Fruit fly (Drosophila melanogaster) whole organism, embryonic: Measurements from ENCODE around the gene CG10252.

Source experiments
- Adf1 ChIP-seq: fragments of 200-800 bp; sonication (Bioruptor generic); IDR thresholded peaks from 2 replicates; pipeline ENCODE4 v1.3.6; 2022; ENCODE audit warnings: missing biosample characterization, missing genetic modification characterization
- Bgb ChIP-seq: fragments of 200-800 bp; sonication (Bioruptor generic); IDR thresholded peaks from 2 replicates; pipeline ENCODE4 v1.3.6; 2022; ENCODE audit warnings: missing biosample characterization, missing genetic modification characterization; ENCODE audit not compliant: partially characterized antibody
- CG10543 ChIP-seq: fragments of 200-800 bp; sonication (Bioruptor generic); optimal IDR thresholded peaks from 3 replicates; lab custom pipeline; 2017; ENCODE audit warnings: missing biosample characterization, mild to moderate bottlenecking, missing genetic modification characterization, moderate library complexity
- CG10654 ChIP-seq: fragments of 200-800 bp; sonication (Bioruptor generic); optimal IDR thresholded peaks from 2 replicates; lab custom pipeline; 2016; ENCODE audit warnings: missing biosample characterization, missing genetic modification characterization
- CG11696 ChIP-seq: fragments of 200-800 bp; sonication (Bioruptor generic); IDR thresholded peaks from 2 replicates; pipeline ENCODE4 v1.3.6; 2022; ENCODE audit warnings: missing biosample characterization, missing genetic modification characterization
- CG12659 ChIP-seq: fragments of 200-800 bp; sonication (Bioruptor generic); optimal IDR thresholded peaks from 3 replicates; lab custom pipeline; 2017; ENCODE audit warnings: mild to moderate bottlenecking, missing biosample characterization, missing genetic modification reagents, missing genetic modification characterization
- CG13123 ChIP-seq: fragments of 200-800 bp; sonication (Bioruptor generic); optimal IDR thresholded peaks from 2 replicates; lab custom pipeline; 2016; ENCODE audit warnings: missing biosample characterization, missing genetic modification characterization
- CG13424 ChIP-seq: fragments of 200-800 bp; sonication (Bioruptor generic); optimal IDR thresholded peaks from 2 replicates; lab custom pipeline; 2019; ENCODE audit warnings: missing biosample characterization, mild to moderate bottlenecking, missing genetic modification characterization, moderate library complexity
- CG14441 ChIP-seq: fragments of 200-800 bp; sonication (Bioruptor generic); IDR thresholded peaks from 2 replicates; pipeline ENCODE4 v1.3.6; 2022; ENCODE audit warnings: missing biosample characterization, missing genetic modification characterization
- CG14710 ChIP-seq: fragments of 200-800 bp; sonication (Bioruptor generic); optimal IDR thresholded peaks from 3 replicates; lab custom pipeline; 2019; ENCODE audit warnings: missing biosample characterization, mild to moderate bottlenecking, missing genetic modification characterization, moderate library complexity
- CG15514 ChIP-seq: fragments of 200-800 bp; sonication (Bioruptor generic); optimal IDR thresholded peaks from 3 replicates; lab custom pipeline; 2017; ENCODE audit warnings: missing biosample characterization, missing genetic modification characterization, mild to moderate bottlenecking, moderate library complexity, missing genetic modification reagents
- CG16863 ChIP-seq: fragments of 200-800 bp; sonication (Bioruptor generic); optimal IDR thresholded peaks from 3 replicates; lab custom pipeline; 2016; ENCODE audit warnings: missing biosample characterization, missing genetic modification characterization
- CG1832 ChIP-seq: fragments of 200-800 bp; sonication (Bioruptor generic); optimal IDR thresholded peaks from 2 replicates; lab custom pipeline; 2017; ENCODE audit warnings: missing biosample characterization, mild to moderate bottlenecking, missing genetic modification characterization, inconsistent platforms
- CG18599 ChIP-seq: fragments of 200-800 bp; sonication (Bioruptor generic); optimal IDR thresholded peaks from 3 replicates; lab custom pipeline; 2017; ENCODE audit warnings: missing biosample characterization, missing genetic modification characterization, mild to moderate bottlenecking, moderate library complexity, missing genetic modification reagents
- CG32772 ChIP-seq: fragments of 200-800 bp; sonication (Bioruptor generic); IDR thresholded peaks from 2 replicates; pipeline ENCODE4 v1.3.6; 2022; ENCODE audit warnings: missing biosample characterization, missing genetic modification characterization
- CG3281 ChIP-seq: fragments of 200-800 bp; sonication (Bioruptor generic); optimal IDR thresholded peaks from 3 replicates; lab custom pipeline; 2017; ENCODE audit warnings: missing biosample characterization, mild to moderate bottlenecking, missing genetic modification characterization
- CG33213 ChIP-seq: fragments of 200-800 bp; sonication (Bioruptor generic); optimal IDR thresholded peaks from 3 replicates; lab custom pipeline; 2016; ENCODE audit warnings: missing biosample characterization, missing genetic modification characterization
- CG3407 ChIP-seq: fragments of 200-800 bp; sonication (Bioruptor generic); optimal IDR thresholded peaks from 2 replicates; lab custom pipeline; 2018; ENCODE audit warnings: missing biosample characterization, mild to moderate bottlenecking, missing genetic modification characterization
- CG34376 ChIP-seq: fragments of 200-800 bp; sonication (Bioruptor generic); optimal IDR thresholded peaks from 2 replicates; lab custom pipeline; 2018; ENCODE audit warnings: missing biosample characterization, mild to moderate bottlenecking, missing genetic modification characterization
- CG4328 ChIP-seq: fragments of 200-800 bp; sonication (Bioruptor generic); optimal IDR thresholded peaks from 3 replicates; lab custom pipeline; 2017; ENCODE audit warnings: missing biosample characterization, missing genetic modification reagents, missing genetic modification characterization
- CG6765 ChIP-seq: fragments of 200-800 bp; sonication (Bioruptor generic); optimal IDR thresholded peaks from 3 replicates; lab custom pipeline; 2017; ENCODE audit warnings: missing biosample characterization, mild to moderate bottlenecking, missing genetic modification characterization
- CG8359 ChIP-seq: fragments of 200-800 bp; sonication (Bioruptor generic); optimal IDR thresholded peaks from 2 replicates; lab custom pipeline; 2017; ENCODE audit warnings: missing biosample characterization, mild to moderate bottlenecking, missing genetic modification characterization, borderline replicate concordance
- Dbx ChIP-seq: fragments of 200-800 bp; sonication (Bioruptor generic); IDR thresholded peaks from 3 replicates; pipeline ENCODE4 v1.3.6; 2022; ENCODE audit warnings: missing biosample characterization, missing genetic modification characterization
- HmgD ChIP-seq: fragments of 200-800 bp; sonication (Bioruptor generic); optimal IDR thresholded peaks from 3 replicates; lab custom pipeline; 2016; ENCODE audit warnings: missing biosample characterization, missing genetic modification characterization
- Hsf ChIP-seq: fragments of 200-800 bp; sonication (Bioruptor generic); optimal IDR thresholded peaks from 3 replicates; lab custom pipeline; 2016; ENCODE audit warnings: missing biosample characterization, missing genetic modification characterization
- Lhr ChIP-seq: fragments of 200-800 bp; sonication (Bioruptor generic); optimal IDR thresholded peaks from 3 replicates; lab custom pipeline; 2017; ENCODE audit warnings: mild to moderate bottlenecking, missing biosample characterization, missing genetic modification reagents, missing genetic modification characterization
- Myb ChIP-seq: fragments of 200-800 bp; sonication (Bioruptor generic); optimal IDR thresholded peaks from 2 replicates; lab custom pipeline; 2016; ENCODE audit warnings: missing biosample characterization, missing genetic modification characterization
- NFAT ChIP-seq: fragments of 200-800 bp; sonication (Bioruptor generic); IDR thresholded peaks from 2 replicates; pipeline ENCODE4 v1.3.6; 2022; ENCODE audit warnings: missing biosample characterization, missing genetic modification characterization
- Scr ChIP-seq: fragments of 200-800 bp; sonication (Bioruptor generic); IDR thresholded peaks from 2 replicates; pipeline ENCODE4 v1.3.6; 2022; ENCODE audit warnings: missing biosample characterization, missing genetic modification characterization; ENCODE audit not compliant: partially characterized antibody
- Sry-δ ChIP-seq: fragments of 200-800 bp; sonication (Bioruptor generic); optimal IDR thresholded peaks from 2 replicates; lab custom pipeline; 2016; ENCODE audit warnings: missing biosample characterization, missing genetic modification characterization
- Tbp ChIP-seq: fragments of >200 bp; optimal IDR thresholded peaks from 2 replicates; lab custom pipeline; 2018; ENCODE audit warnings: missing biosample characterization, missing genetic modification characterization
- Xrp1 ChIP-seq: fragments of 200-800 bp; sonication (Bioruptor generic); IDR thresholded peaks from 2 replicates; pipeline ENCODE4 v1.3.6; 2022; ENCODE audit warnings: missing biosample characterization, missing genetic modification characterization
- YL-1 ChIP-seq: fragments of 200-800 bp; sonication (Bioruptor generic); optimal IDR thresholded peaks from 3 replicates; lab custom pipeline; 2017; ENCODE audit warnings: missing biosample characterization, mild to moderate bottlenecking, missing genetic modification characterization
- bab2 ChIP-seq: fragments of 200-800 bp; sonication (Bioruptor generic); optimal IDR thresholded peaks from 2 replicates; lab custom pipeline; 2016; ENCODE audit warnings: missing biosample characterization, missing genetic modification characterization
- caup ChIP-seq: fragments of 200-800 bp; sonication (Bioruptor generic); optimal IDR thresholded peaks from 3 replicates; lab custom pipeline; 2017; ENCODE audit warnings: missing biosample characterization, mild to moderate bottlenecking, missing genetic modification characterization, moderate library complexity; ENCODE audit not compliant: severe bottlenecking
- dysf ChIP-seq: fragments of 200-800 bp; sonication (Bioruptor generic); IDR thresholded peaks from 3 replicates; pipeline ENCODE4 v1.3.6; 2022; ENCODE audit warnings: missing biosample characterization, missing genetic modification characterization
- ewg ChIP-seq: fragments of 200-800 bp; sonication (Bioruptor generic); optimal IDR thresholded peaks from 3 replicates; lab custom pipeline; 2017; ENCODE audit warnings: mild to moderate bottlenecking, missing biosample characterization, missing genetic modification reagents, missing genetic modification characterization
- fd3F ChIP-seq: fragments of 200-800 bp; sonication (Bioruptor generic); optimal IDR thresholded peaks from 2 replicates; lab custom pipeline; 2018; ENCODE audit warnings: missing biosample characterization, mild to moderate bottlenecking, missing genetic modification characterization, moderate library complexity
- fd96Cb ChIP-seq: fragments of 200-800 bp; sonication (Bioruptor generic); optimal IDR thresholded peaks from 2 replicates; lab custom pipeline; 2018; ENCODE audit warnings: missing biosample characterization, mild to moderate bottlenecking, missing genetic modification characterization, moderate library complexity
- gce ChIP-seq: fragments of 200-800 bp; sonication (Bioruptor generic); IDR thresholded peaks from 3 replicates; pipeline ENCODE4 v1.3.6; 2022; ENCODE audit warnings: missing biosample characterization, missing genetic modification characterization
- inv ChIP-seq: fragments of 200-800 bp; sonication (Bioruptor generic); IDR thresholded peaks from 2 replicates; pipeline ENCODE4 v1.3.6; 2022; ENCODE audit warnings: missing biosample characterization, missing genetic modification characterization; ENCODE audit not compliant: partially characterized antibody
- jigr1 ChIP-seq: fragments of 200-800 bp; sonication (Bioruptor generic); IDR thresholded peaks from 3 replicates; pipeline ENCODE4 v1.3.6; 2022; ENCODE audit warnings: missing biosample characterization, missing genetic modification characterization
- seq ChIP-seq: fragments of 200-800 bp; sonication (Bioruptor generic); IDR thresholded peaks from 2 replicates; pipeline ENCODE4 v1.3.6; 2022; ENCODE audit warnings: missing biosample characterization, missing genetic modification characterization
- sna ChIP-seq: fragments of 200-800 bp; sonication (Bioruptor generic); IDR thresholded peaks from 2 replicates; pipeline ENCODE4 v1.3.6; 2022; ENCODE audit warnings: missing biosample characterization, missing genetic modification characterization; ENCODE audit not compliant: partially characterized antibody
- stc ChIP-seq: fragments of 200-800 bp; sonication (Bioruptor generic); IDR thresholded peaks from 2 replicates; pipeline ENCODE4 v1.3.6; 2022; ENCODE audit warnings: missing biosample characterization, missing genetic modification characterization
- tap ChIP-seq: fragments of 200-800 bp; optimal IDR thresholded peaks from 3 replicates; lab custom pipeline; 2019; ENCODE audit warnings: missing biosample characterization, mild to moderate bottlenecking, missing genetic modification characterization, moderate library complexity
- tna ChIP-seq: fragments of 200-800 bp; sonication (Bioruptor generic); IDR thresholded peaks from 2 replicates; pipeline ENCODE4 v1.3.6; 2022; ENCODE audit warnings: missing biosample characterization, missing genetic modification characterization; ENCODE audit not compliant: partially characterized antibody
- tx ChIP-seq: fragments of 200-800 bp; sonication (Bioruptor generic); optimal IDR thresholded peaks from 2 replicates; lab custom pipeline; 2016; ENCODE audit warnings: missing biosample characterization, missing genetic modification characterization

CG10252 gene

DNA sequence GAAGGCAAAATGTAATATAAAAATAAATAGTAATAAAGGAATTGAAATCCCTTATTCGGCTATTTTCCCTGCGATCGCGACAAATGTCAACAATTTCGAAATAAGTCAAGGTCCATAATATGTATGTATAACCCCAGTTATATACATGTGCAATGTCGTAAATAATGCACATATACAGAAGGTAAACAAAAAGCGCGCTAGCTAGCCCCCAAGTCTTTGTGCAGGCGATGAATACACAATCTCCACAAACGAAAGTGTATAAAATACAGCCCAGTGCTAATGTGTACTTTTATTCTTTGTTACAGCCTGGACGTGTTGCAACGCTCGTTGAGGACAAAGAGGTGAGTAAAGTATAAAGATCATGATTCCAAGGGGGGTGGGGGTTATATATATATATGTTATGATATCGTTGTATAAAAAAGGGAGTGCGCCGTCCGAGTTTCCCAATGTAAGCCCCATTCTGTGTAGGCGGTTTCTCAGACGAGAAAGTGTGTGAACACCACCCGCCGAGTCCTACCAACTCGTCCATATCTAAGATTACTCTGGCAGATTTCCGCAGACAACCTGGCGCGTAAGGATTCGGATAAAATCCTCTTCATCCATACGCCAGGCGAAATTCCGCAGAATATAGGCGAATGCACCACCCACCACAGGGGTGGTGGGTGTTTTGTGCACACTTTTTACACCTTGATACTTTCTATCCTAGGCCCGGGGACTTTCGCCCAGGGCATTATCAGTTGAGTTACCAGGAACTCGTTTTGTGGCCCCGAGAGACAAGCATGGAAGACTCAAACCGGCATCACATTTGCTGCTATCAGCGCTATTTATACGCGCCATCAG, 33.8 kb upstream of the CG10252 start (continued):
- no peak for TF ChIP-seq seq (GFP tag; lab: Robert Waterston, UW)
- TF ChIP-seq CG34376 (GFP tag; lab: Kevin White, UChicago) = peak; percentile 96
- no peak for TF ChIP-seq CG10654
- TF ChIP-seq Dbx (GFP tag; lab: Robert Waterston, UW) = no peak
- no peak for TF ChIP-seq CG13123 (GFP tag; lab: Kevin White, UChicago)
- TF ChIP-seq gce (GFP tag; lab: Robert Waterston, UW) = peak; percentile 40; the same call in 1 of the 3 replicates
- peak; percentile 99 for TF ChIP-seq Tbp
- TF ChIP-seq CG10543 (GFP tag; lab: Kevin White, UChicago) = no peak
- peak; percentile 26 for TF ChIP-seq YL-1
- TF ChIP-seq tap (tag; lab: Kevin White, UChicago) = no peak
- TF ChIP-seq CG15514 (GFP tag; lab: Kevin White, UChicago) = peak; percentile 25
- peak; percentile 81 for TF ChIP-seq tna
- no peak for TF ChIP-seq fd3F (GFP tag; lab: Kevin White, UChicago)
- TF ChIP-seq HmgD (GFP tag; lab: Kevin White, UChicago) = no peak
- TF ChIP-seq Sry-δ = no peak
- TF ChIP-seq fd96Cb (tag; lab: Kevin White, UChicago) = no peak
- TF ChIP-seq CG12659 = no peak
- TF ChIP-seq inv (GFP tag; lab: Robert Waterston, UW) = peak; percentile 45
- TF ChIP-seq CG33213 = no peak
- TF ChIP-seq Adf1 = no peak
- TF ChIP-seq CG32772 (GFP tag; lab: Robert Waterston, UW) = no peak
- TF ChIP-seq CG14441 (GFP tag; lab: Robert Waterston, UW) = no peak
- TF ChIP-seq CG13424 = peak; percentile 17
- no peak for TF ChIP-seq Lhr (GFP tag; lab: Kevin White, UChicago)
- peak; percentile 30 for TF ChIP-seq CG18599
- TF ChIP-seq CG4328 (GFP tag; lab: Kevin White, UChicago) = no peak
- peak; percentile 61 for TF ChIP-seq Scr (GFP tag; lab: Robert Waterston, UW)
- TF ChIP-seq Myb (GFP tag; lab: Kevin White, UChicago) = no peak
- TF ChIP-seq sna (GFP tag; lab: Robert Waterston, UW) = no peak; the same call in 1 of the 2 replicates
- no peak for TF ChIP-seq CG8359 (GFP tag; lab: Kevin White, UChicago)
- TF ChIP-seq stc (GFP tag; lab: Robert Waterston, UW) = 0 out of 2 replicates have a peak, but pooled peaks have one; percentile 32
- TF ChIP-seq CG3407 (GFP tag; lab: Kevin White, UChicago) = no peak
- TF ChIP-seq Hsf (GFP tag; lab: Kevin White, UChicago) = no peak
- TF ChIP-seq tx (GFP tag; lab: Kevin White, UChicago) = no peak
- TF ChIP-seq CG6765 (GFP tag; lab: Kevin White, UChicago) = no peak
- TF ChIP-seq Xrp1 (GFP tag; lab: Robert Waterston, UW) = peak; percentile 16; the same call in 1 of the 2 replicates
- no peak for TF ChIP-seq CG3281 (GFP tag; lab: Kevin White, UChicago)
- peak; percentile 79 for TF ChIP-seq Bgb (GFP tag; lab: Robert Waterston, UW)
- 0 out of 3 replicates have a peak, but pooled peaks have one; percentile 22 for TF ChIP-seq dysf
- no peak for TF ChIP-seq caup (GFP tag; lab: Kevin White, UChicago)
- 0 out of 2 replicates have a peak, but pooled peaks have one; percentile 11 for TF ChIP-seq NFAT (GFP tag; lab: Robert Waterston, UW)
- TF ChIP-seq CG14710 = peak; percentile 21
- no peak for TF ChIP-seq bab2 (GFP tag; lab: Kevin White, UChicago)
- no peak for TF ChIP-seq CG11696 (GFP tag; lab: Robert Waterston, UW)
- TF ChIP-seq CG1832 = no peak
- no peak for TF ChIP-seq jigr1 (GFP tag; lab: Robert Waterston, UW)
- TF ChIP-seq CG16863 = no peak
- TF ChIP-seq ewg (GFP tag; lab: Kevin White, UChicago) = no peak
